Worm (Caenorhabditis elegans): ENCODE results near the gene mdt-6.
A peak's percentile ranks its signal among the peaks of the same experiment; 100 is the strongest.

Gene mdt-6

DNA sequence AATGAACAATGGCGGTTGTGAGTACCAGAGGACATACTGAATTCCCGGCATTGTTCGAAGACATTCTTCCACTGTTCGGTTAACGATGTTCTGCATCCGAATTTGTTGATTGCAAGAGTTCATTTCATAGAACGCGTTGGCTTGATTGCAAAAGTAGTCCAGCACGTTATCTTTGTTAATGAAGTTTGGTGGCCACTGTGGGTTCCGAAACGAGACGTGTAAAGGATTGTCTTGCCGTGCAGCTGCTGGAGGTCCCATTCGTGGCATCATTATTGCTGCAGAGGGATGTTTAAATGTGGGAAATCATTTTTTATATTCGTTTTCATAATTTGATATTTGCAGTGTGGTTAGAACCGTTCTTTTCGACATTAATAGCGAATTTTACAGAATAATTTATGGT lies at the start of gene mdt-6:
TSS of gene mdt-6 (minus strand) at position 275 of the 400 bp plus-strand sequence.
- TF ChIP-seq ama-1 (optimal IDR thresholded peaks at IDR 0.05) = peak; percentile 51
- TF ChIP-seq skn-1 (tag; optimal IDR thresholded peaks at IDR 0.05) = no peak

DNA sequence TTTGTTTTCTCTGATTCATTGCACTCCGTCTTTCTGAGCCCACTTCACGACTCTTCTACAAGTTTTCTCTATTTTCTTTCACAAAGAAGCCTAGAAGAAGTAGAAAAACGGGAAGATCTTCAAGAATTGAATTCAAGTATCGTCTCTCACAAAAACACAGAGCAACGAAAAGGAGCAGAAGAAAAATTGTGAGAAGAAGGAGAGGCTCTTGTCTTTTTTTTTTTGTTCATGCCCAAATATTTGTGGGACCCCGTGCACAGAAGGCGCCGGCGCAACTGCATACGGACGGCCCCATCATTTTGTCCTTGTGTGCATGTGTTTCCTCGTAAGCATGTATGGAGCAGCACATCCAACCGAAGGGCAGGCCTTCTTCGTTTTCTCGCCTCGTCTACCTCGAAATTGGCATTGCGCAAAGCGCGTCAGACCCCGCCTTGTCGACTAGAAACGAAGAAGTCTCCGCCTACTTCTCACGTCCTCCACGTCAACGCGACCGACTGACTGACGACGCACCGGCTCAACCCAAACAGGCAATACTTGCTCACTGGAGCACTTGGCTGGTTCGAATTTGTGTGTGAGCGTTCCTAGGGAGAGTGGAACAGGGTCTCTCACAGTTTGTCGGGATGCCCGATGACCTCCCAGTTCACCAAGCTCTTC lies 47.2 kb upstream of the mdt-6 start:
- TF ChIP-seq nhr-11 (tag; optimal IDR thresholded peaks at IDR 0.05) (no peak), nhr-28 (tag; optimal IDR thresholded peaks at IDR 0.05) (no peak), fkh-10 (GFP tag; optimal IDR thresholded peaks at IDR 0.05) (peak; percentile 54)

DNA sequence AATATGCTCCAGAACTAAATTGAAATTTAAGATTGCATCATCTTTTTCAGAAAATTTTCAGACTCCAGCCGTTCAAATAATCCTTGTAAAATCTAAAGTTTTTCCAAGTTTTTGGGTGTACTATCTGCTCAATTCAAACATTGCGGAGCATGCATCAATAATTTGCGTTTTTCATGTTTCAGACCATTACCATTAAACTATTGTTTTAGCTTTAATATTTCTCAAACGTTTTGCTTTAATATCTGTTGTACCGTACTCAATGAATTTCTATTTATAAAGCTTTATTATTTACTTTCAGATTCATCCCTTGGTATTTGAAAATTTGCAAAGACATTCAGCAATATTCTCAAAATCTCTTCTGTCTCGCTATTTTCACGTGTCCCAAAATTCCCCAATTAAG lies 43.8 kb upstream of the mdt-6 start, which contains the start of gene odr-2:
TSS of gene odr-2 (plus strand) at position 301 of the 400 bp plus-strand sequence.
- no peak for TF ChIP-seq lsy-12 (tag; optimal IDR thresholded peaks at IDR 0.05)
- no peak for TF ChIP-seq nhr-28 (tag; optimal IDR thresholded peaks at IDR 0.05)
- TF ChIP-seq nhr-67 (tag; optimal IDR thresholded peaks at IDR 0.05) = no peak
- no peak for TF ChIP-seq lin-39 (tag; optimal IDR thresholded peaks at IDR 0.05)
- TF ChIP-seq aly-2 (tag; optimal IDR thresholded peaks at IDR 0.05) = no peak
- no peak for TF ChIP-seq fos-1 (tag; optimal IDR thresholded peaks at IDR 0.05)
- TF ChIP-seq ztf-11 (tag; optimal IDR thresholded peaks at IDR 0.05) = no peak
- TF ChIP-seq mdl-1 (tag; optimal IDR thresholded peaks at IDR 0.05) = no peak
- no peak for TF ChIP-seq ceh-28 (tag; optimal IDR thresholded peaks at IDR 0.05)
- no peak for TF ChIP-seq egl-5 (tag; optimal IDR thresholded peaks at IDR 0.05)
- TF ChIP-seq mml-1 (tag; optimal IDR thresholded peaks at IDR 0.05) = no peak
- no peak for TF ChIP-seq nhr-23 (tag; optimal IDR thresholded peaks at IDR 0.05)
- no peak for TF ChIP-seq pqm-1 (tag; optimal IDR thresholded peaks at IDR 0.05)
- TF ChIP-seq nhr-12 (tag; optimal IDR thresholded peaks at IDR 0.05) = no peak
- no peak for TF ChIP-seq lin-15B (tag; optimal IDR thresholded peaks at IDR 0.05)
- no peak for TF ChIP-seq sea-2 (GFP tag; optimal IDR thresholded peaks at IDR 0.05)

DNA sequence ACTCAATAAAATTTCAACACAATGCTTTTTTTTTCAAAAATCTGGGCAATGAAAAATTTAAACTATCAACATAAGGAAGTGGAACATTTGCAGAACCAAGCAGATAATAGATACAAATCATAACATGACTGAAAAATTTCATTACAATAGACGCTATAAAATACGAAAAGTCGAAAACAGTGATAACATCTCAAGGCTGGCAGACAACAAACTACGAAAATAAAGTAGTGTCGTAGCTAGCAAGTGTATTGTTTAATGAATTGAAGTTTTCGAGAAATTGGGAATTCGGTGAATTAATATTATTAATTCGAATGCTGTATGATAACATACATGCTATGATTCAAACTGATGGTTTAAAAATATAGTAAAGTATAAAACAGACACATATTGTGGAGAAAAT lies 37.4 kb upstream of the mdt-6 start:
- TF ChIP-seq pqm-1 (tag; optimal IDR thresholded peaks at IDR 0.05) = no peak
- no peak for TF ChIP-seq unc-62 (GFP tag; optimal IDR thresholded peaks at IDR 0.05)
- TF ChIP-seq elt-2 (tag; optimal IDR thresholded peaks at IDR 0.05) = no peak
- TF ChIP-seq ztf-4 (tag; optimal IDR thresholded peaks at IDR 0.05) = no peak

DNA sequence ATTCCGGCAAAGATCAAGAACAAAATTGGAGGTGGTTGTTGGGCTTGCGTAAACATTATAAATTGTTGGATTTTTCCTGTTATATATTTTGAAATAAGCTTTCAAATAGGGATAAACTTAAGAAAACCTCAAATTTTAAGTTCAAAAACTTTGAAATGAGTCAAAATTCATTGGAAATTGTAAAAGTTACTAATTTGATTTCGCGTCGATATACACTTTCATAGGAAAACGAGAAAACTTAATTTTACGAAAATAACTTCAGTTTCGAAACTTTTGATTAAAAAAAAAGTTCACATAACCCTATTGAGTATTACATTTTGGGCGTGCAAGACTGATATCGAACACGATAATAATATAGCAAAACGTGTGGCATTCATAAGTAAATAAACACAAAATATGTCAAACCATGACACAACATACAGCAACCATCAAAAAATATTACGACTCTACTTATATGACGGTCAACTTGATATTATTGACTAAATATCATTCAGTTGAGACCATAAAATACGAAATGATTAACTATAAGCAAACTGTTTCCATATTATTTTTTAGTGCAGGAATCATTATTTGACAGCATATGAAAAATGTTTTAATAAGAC lies 36.8 kb upstream of the mdt-6 start:
- TF ChIP-seq fkh-2 (tag; optimal IDR thresholded peaks at IDR 0.05) (no peak), elt-2 (tag; optimal IDR thresholded peaks at IDR 0.05) (peak; percentile 27), zag-1 (tag; optimal IDR thresholded peaks at IDR 0.05) (no peak), pqm-1 (tag; optimal IDR thresholded peaks at IDR 0.05) (peak; percentile 21), elt-3 (tag; optimal IDR thresholded peaks at IDR 0.05) (no peak)

DNA sequence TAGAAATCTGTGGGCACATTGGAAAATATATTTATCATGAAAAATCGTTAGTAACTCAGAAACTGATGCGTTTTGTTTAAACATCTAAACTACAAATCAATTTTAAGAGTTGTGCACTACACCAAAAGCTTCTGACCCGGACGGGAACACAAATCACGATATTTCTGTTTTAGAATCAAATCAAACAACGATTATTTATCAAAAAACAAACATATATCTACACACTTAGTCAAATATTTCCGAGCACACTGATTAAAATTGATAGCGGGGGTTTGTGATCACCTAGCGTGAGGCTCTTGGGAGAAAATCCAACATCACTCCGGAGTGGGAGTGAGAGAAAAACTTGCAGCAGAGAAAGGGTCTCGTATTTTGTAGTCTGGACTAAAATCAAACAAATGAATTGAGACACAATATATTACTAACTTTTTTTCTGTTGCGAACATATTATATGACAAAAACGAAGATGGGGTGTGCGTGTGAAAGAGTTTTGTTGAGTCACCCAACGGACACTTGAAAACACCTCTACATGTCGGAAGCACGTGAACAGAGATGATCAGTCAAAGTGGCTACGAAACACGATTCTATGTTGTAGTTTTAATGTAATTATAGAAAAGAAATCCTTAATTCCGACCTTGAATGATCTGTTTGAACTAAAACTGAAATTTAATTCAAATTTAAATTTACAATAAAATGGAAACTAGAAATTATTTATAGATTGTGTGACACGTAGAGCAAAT lies 36.0 kb upstream of the mdt-6 start:
- TF ChIP-seq elt-2 (tag; optimal IDR thresholded peaks at IDR 0.05) (peak; percentile 74), pqm-1 (tag; optimal IDR thresholded peaks at IDR 0.05) (peak; percentile 44), aly-2 (tag; optimal IDR thresholded peaks at IDR 0.05) (no peak), mdl-1 (tag; optimal IDR thresholded peaks at IDR 0.05) (no peak)

DNA sequence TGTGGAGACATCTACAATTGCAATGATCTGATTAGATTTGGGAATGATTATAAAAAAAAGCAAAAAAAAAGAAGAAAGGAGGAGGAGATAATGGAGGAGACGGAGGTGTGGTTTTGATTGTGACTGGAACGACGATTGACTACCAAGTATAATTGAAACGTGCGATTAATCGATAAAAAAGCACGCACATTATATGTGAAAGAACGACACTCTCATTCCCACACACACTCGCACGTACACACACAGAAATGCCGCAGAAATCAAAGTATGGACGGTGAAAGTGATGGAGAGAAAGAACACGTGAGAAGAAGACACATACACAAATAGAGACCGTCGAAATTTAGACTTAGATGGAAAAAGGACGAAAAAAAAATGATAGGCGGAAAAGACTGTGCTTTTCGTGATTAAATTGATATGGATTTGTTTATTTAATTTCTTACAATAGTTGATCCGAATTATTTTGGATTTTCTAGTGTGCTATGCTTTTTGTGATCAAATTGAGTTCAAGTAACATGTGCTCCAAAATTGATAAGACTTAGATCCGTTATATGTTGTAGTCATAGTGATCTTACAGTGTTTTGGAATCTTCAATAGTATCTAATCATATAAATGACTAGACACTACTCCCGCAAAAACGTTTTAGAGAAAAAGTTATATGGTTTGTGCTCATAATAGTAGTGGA lies 34.4 kb upstream of the mdt-6 start, which contains the start of gene nhr-135:
TSS of gene nhr-135 (minus strand) at position 51 of the 682 bp plus-strand sequence.
- TF ChIP-seq jun-1 (tag; optimal IDR thresholded peaks at IDR 0.05) (peak; percentile 77), mml-1 (tag; optimal IDR thresholded peaks at IDR 0.05) (no peak), lsy-12 (tag; optimal IDR thresholded peaks at IDR 0.05) (no peak), elt-3 (tag; optimal IDR thresholded peaks at IDR 0.05) (peak in 1 of 3 experiments; percentile 72), nhr-11 (tag; optimal IDR thresholded peaks at IDR 0.05) (no peak), elt-1 (tag; optimal IDR thresholded peaks at IDR 0.05) (no peak), nfya-1 (tag; optimal IDR thresholded peaks at IDR 0.05; ENCODE audit: insufficient read depth) (peak; percentile 40), R02D3.7 (tag; optimal IDR thresholded peaks at IDR 0.05) (no peak), nhr-76 (tag; optimal IDR thresholded peaks at IDR 0.05) (no peak), nhr-23 (tag; optimal IDR thresholded peaks at IDR 0.05) (no peak), lin-15B (tag; optimal IDR thresholded peaks at IDR 0.05) (no peak), elt-2 (tag; optimal IDR thresholded peaks at IDR 0.05) (peak; percentile 92), egl-5 (tag; optimal IDR thresholded peaks at IDR 0.05) (no peak), egl-27 (tag; optimal IDR thresholded peaks at IDR 0.05) (no peak), snpc-4 (tag; optimal IDR thresholded peaks at IDR 0.05) (peak; percentile 46), daf-12 (tag; optimal IDR thresholded peaks at IDR 0.05) (no peak), pha-4 (tag; optimal IDR thresholded peaks at IDR 0.05) (peak; percentile 85), fkh-10 (GFP tag; optimal IDR thresholded peaks at IDR 0.05) (no peak), nhr-237 (tag; optimal IDR thresholded peaks at IDR 0.05) (no peak), ceh-28 (tag; optimal IDR thresholded peaks at IDR 0.05) (peak; percentile 59), ama-1 (optimal IDR thresholded peaks at IDR 0.05) (no peak), fkh-2 (tag; optimal IDR thresholded peaks at IDR 0.05) (no peak)
